Fruit fly (Drosophila melanogaster) whole organism, embryonic: ENCODE results near the gene CG8173.

Source experiments
- ATbp ChIP-seq: fragments of 200-800 bp; sonication (Bioruptor generic); optimal IDR thresholded peaks from 2 replicates; lab custom pipeline; 2017; ENCODE audit warnings: missing biosample characterization, mild to moderate bottlenecking, missing genetic modification characterization, missing genetic modification reagents
- Atf-2 ChIP-seq: fragments of 200-800 bp; sonication (Bioruptor generic); optimal IDR thresholded peaks from 2 replicates; lab custom pipeline; 2016; ENCODE audit warnings: missing biosample characterization, missing genetic modification characterization
- Atf3 ChIP-seq: fragments of 200-800 bp; sonication (Bioruptor generic); optimal IDR thresholded peaks from 3 replicates; lab custom pipeline; 2016; ENCODE audit warnings: missing biosample characterization, missing genetic modification characterization
- CG10654 ChIP-seq: fragments of 200-800 bp; sonication (Bioruptor generic); optimal IDR thresholded peaks from 2 replicates; lab custom pipeline; 2016; ENCODE audit warnings: missing biosample characterization, missing genetic modification characterization
- CG11504 ChIP-seq: fragments of 200-800 bp; sonication (Bioruptor generic); optimal IDR thresholded peaks from 3 replicates; lab custom pipeline; 2019; ENCODE audit warnings: missing biosample characterization, mild to moderate bottlenecking, missing genetic modification characterization, moderate library complexity
- CG12236 ChIP-seq: fragments of 200-800 bp; sonication (Bioruptor generic); optimal IDR thresholded peaks from 2 replicates; lab custom pipeline; 2016; ENCODE audit warnings: missing biosample characterization, missing genetic modification characterization
- CG12391 ChIP-seq: fragments of 200-800 bp; sonication (Bioruptor generic); optimal IDR thresholded peaks from 3 replicates; lab custom pipeline; 2018; ENCODE audit warnings: missing biosample characterization, mild to moderate bottlenecking, missing genetic modification characterization, moderate library complexity
- CG13424 ChIP-seq: fragments of 200-800 bp; sonication (Bioruptor generic); optimal IDR thresholded peaks from 2 replicates; lab custom pipeline; 2019; ENCODE audit warnings: missing biosample characterization, mild to moderate bottlenecking, missing genetic modification characterization, moderate library complexity
- CG13624 ChIP-seq: fragments of 200-800 bp; sonication (Bioruptor generic); optimal IDR thresholded peaks from 2 replicates; lab custom pipeline; 2016; ENCODE audit warnings: missing biosample characterization, missing genetic modification characterization
- CG17612 ChIP-seq: fragments of 200-800 bp; sonication (Bioruptor generic); IDR thresholded peaks from 2 replicates; pipeline ENCODE4 v1.3.6; 2022; ENCODE audit warnings: missing biosample characterization, missing genetic modification characterization
- CG2712 ChIP-seq: fragments of 200-800 bp; optimal IDR thresholded peaks from 3 replicates; lab custom pipeline; 2019; ENCODE audit warnings: missing biosample characterization, mild to moderate bottlenecking, missing genetic modification characterization, moderate library complexity
- CG34422 ChIP-seq: fragments of 200-800 bp; sonication (Bioruptor generic); IDR thresholded peaks from 3 replicates; pipeline ENCODE4 v1.3.6; 2022; ENCODE audit warnings: missing biosample characterization, missing genetic modification characterization
- CG6854 ChIP-seq: fragments of 200-800 bp; sonication (Bioruptor generic); optimal IDR thresholded peaks from 3 replicates; lab custom pipeline; 2017; ENCODE audit warnings: missing biosample characterization, mild to moderate bottlenecking, missing genetic modification characterization
- CG7556 ChIP-seq: fragments of 200-800 bp; sonication (Bioruptor generic); optimal IDR thresholded peaks from 2 replicates; lab custom pipeline; 2017; ENCODE audit warnings: missing biosample characterization, mild to moderate bottlenecking, missing genetic modification characterization
- CG8765 ChIP-seq: fragments of 200-800 bp; sonication (Bioruptor generic); IDR thresholded peaks from 2 replicates; pipeline ENCODE4 v1.3.6; 2022; ENCODE audit warnings: missing biosample characterization, missing genetic modification characterization
- CG9817 ChIP-seq: fragments of 200-800 bp; sonication (Bioruptor generic); optimal IDR thresholded peaks from 2 replicates; lab custom pipeline; 2018; ENCODE audit warnings: missing biosample characterization, mild to moderate bottlenecking, missing genetic modification characterization, moderate library complexity
- CkIIα-i1 ChIP-seq: fragments of 200-800 bp; sonication (Bioruptor generic); IDR thresholded peaks from 2 replicates; pipeline ENCODE4 v1.3.6; 2022; ENCODE audit warnings: missing biosample characterization, missing genetic modification characterization
- D19B ChIP-seq: fragments of 200-800 bp; sonication (Bioruptor generic); optimal IDR thresholded peaks from 2 replicates; lab custom pipeline; 2017; ENCODE audit warnings: missing biosample characterization, mild to moderate bottlenecking, missing genetic modification characterization
- Dfd ChIP-seq, 2 experiments: fragments of >200 bp; optimal IDR thresholded peaks; 2 replicates each; lab custom pipeline; 2017; ENCODE audit warnings: missing biosample characterization in 2 of 2, missing genetic modification characterization in 2 of 2
- Dip3 ChIP-seq: fragments of 200-800 bp; sonication (Bioruptor generic); optimal IDR thresholded peaks from 3 replicates; lab custom pipeline; 2016; ENCODE audit warnings: missing biosample characterization, missing genetic modification characterization
- Drgx ChIP-seq: fragments of 200-800 bp; sonication (Bioruptor generic); IDR thresholded peaks from 2 replicates; pipeline ENCODE4 v1.3.6; 2022; ENCODE audit warnings: missing biosample characterization, missing genetic modification characterization
- Eip74EF ChIP-seq, 2 experiments: fragments of 200-800 bp in 1 of 2; fragments of >200 bp in 1 of 2; sonication (Bioruptor generic) in 1 of 2; optimal IDR thresholded peaks; 2 replicates each; lab custom pipeline; 2017 to 2019; ENCODE audit warnings: missing biosample characterization in 2 of 2, missing genetic modification characterization in 2 of 2, mild to moderate bottlenecking in 1 of 2, moderate library complexity in 1 of 2
- Gsc ChIP-seq: fragments of 200-800 bp; sonication (Bioruptor generic); IDR thresholded peaks from 2 replicates; pipeline ENCODE4 v1.3.6; 2022; ENCODE audit warnings: missing biosample characterization, missing genetic modification characterization
- Jarid2 ChIP-seq: fragments of 200-800 bp; sonication (Bioruptor generic); optimal IDR thresholded peaks from 3 replicates; lab custom pipeline; 2017; ENCODE audit warnings: mild to moderate bottlenecking, missing biosample characterization, missing genetic modification reagents, missing genetic modification characterization
- Mad ChIP-seq: fragments of 200-800 bp; sonication (Bioruptor generic); optimal IDR thresholded peaks from 2 replicates; lab custom pipeline; 2016; ENCODE audit warnings: missing biosample characterization, missing genetic modification characterization
- Med ChIP-seq: fragments of 200-800 bp; sonication (Bioruptor generic); peaks from one replicate; lab custom pipeline; 2016; ENCODE audit warnings: missing biosample characterization, missing genetic modification characterization, mild to moderate bottlenecking, inconsistent platforms, moderate library complexity
- PHDP ChIP-seq: fragments of 200-800 bp; sonication (Bioruptor generic); optimal IDR thresholded peaks from 3 replicates; lab custom pipeline; 2018; ENCODE audit warnings: missing biosample characterization, mild to moderate bottlenecking, missing genetic modification characterization, moderate library complexity
- Rfx ChIP-seq: fragments of 200-800 bp; sonication (Bioruptor generic); IDR thresholded peaks from 2 replicates; pipeline ENCODE4 v1.3.6; 2022; ENCODE audit warnings: missing biosample characterization, missing genetic modification characterization
- Sin3A ChIP-seq: fragments of >200 bp; optimal IDR thresholded peaks from 2 replicates; lab custom pipeline; 2018
- Sox102F ChIP-seq: fragments of 200-800 bp; sonication (Bioruptor generic); optimal IDR thresholded peaks from 2 replicates; lab custom pipeline; 2018; ENCODE audit warnings: missing biosample characterization, mild to moderate bottlenecking, missing genetic modification characterization, moderate library complexity
- Taf1 ChIP-seq: fragments of 200-800 bp; sonication (Bioruptor generic); IDR thresholded peaks from 2 replicates; pipeline ENCODE4 v1.3.6; 2022; ENCODE audit warnings: missing biosample characterization, missing genetic modification characterization
- al ChIP-seq: fragments of 200-800 bp; sonication (Bioruptor generic); IDR thresholded peaks from 2 replicates; pipeline ENCODE4 v1.3.6; 2022; ENCODE audit warnings: missing biosample characterization, missing genetic modification characterization
- bcd ChIP-seq: fragments of 200-800 bp; sonication (Bioruptor generic); optimal IDR thresholded peaks from 2 replicates; lab custom pipeline; 2017; ENCODE audit warnings: missing biosample characterization, mild to moderate bottlenecking, missing genetic modification characterization
- crol ChIP-seq: fragments of 200-800 bp; sonication (Bioruptor generic); IDR thresholded peaks from 2 replicates; pipeline ENCODE4 v1.3.6; 2022; ENCODE audit warnings: missing biosample characterization, missing genetic modification characterization
- dmrt99B ChIP-seq: fragments of 200-800 bp; sonication (Bioruptor generic); optimal IDR thresholded peaks from 2 replicates; lab custom pipeline; 2018; ENCODE audit warnings: missing biosample characterization, mild to moderate bottlenecking, missing genetic modification characterization, moderate library complexity
- emc ChIP-seq: fragments of 200-800 bp; sonication (Bioruptor generic); optimal IDR thresholded peaks from 2 replicates; lab custom pipeline; 2016; ENCODE audit warnings: missing biosample characterization, missing genetic modification characterization
- eve ChIP-seq, 2 experiments: fragments of >200 bp; optimal IDR thresholded peaks; 2 replicates each; lab custom pipeline; 2017; ENCODE audit warnings: missing biosample characterization in 2 of 2, missing genetic modification characterization in 2 of 2
- gem ChIP-seq: fragments of 200-800 bp; sonication (Bioruptor generic); optimal IDR thresholded peaks from 2 replicates; lab custom pipeline; 2019; ENCODE audit warnings: missing biosample characterization, mild to moderate bottlenecking, missing genetic modification characterization, moderate library complexity
- insv ChIP-seq, 2 experiments: fragments of 200-800 bp; sonication (Bioruptor generic); optimal IDR thresholded peaks; 3 replicates each; lab custom pipeline; 2016 to 2018; ENCODE audit warnings: missing biosample characterization in 2 of 2, missing genetic modification characterization in 2 of 2
- jigr1 ChIP-seq: fragments of 200-800 bp; sonication (Bioruptor generic); IDR thresholded peaks from 3 replicates; pipeline ENCODE4 v1.3.6; 2022; ENCODE audit warnings: missing biosample characterization, missing genetic modification characterization
- kni ChIP-seq: fragments of 200-800 bp; sonication (Bioruptor generic); optimal IDR thresholded peaks from 3 replicates; lab custom pipeline; 2017; ENCODE audit warnings: mild to moderate bottlenecking, missing biosample characterization, missing genetic modification reagents, missing genetic modification characterization
- oc ChIP-seq: fragments of 200-800 bp; sonication (Bioruptor generic); optimal IDR thresholded peaks from 2 replicates; lab custom pipeline; 2018; ENCODE audit warnings: missing biosample characterization, mild to moderate bottlenecking, missing genetic modification characterization, moderate library complexity
- phol ChIP-seq: fragments of 200-800 bp; sonication (Bioruptor generic); optimal IDR thresholded peaks from 3 replicates; lab custom pipeline; 2018; ENCODE audit warnings: missing biosample characterization, mild to moderate bottlenecking, missing genetic modification characterization, moderate library complexity
- pita ChIP-seq: fragments of 200-800 bp; sonication (Bioruptor generic); optimal IDR thresholded peaks from 2 replicates; lab custom pipeline; 2017; ENCODE audit warnings: missing biosample characterization, mild to moderate bottlenecking, missing genetic modification characterization
- pzg ChIP-seq: fragments of 200-800 bp; sonication (Bioruptor generic); optimal IDR thresholded peaks from 3 replicates; lab custom pipeline; 2018; ENCODE audit warnings: missing biosample characterization, mild to moderate bottlenecking, missing genetic modification characterization, moderate library complexity
- ranshi ChIP-seq: fragments of 200-800 bp; sonication (Bioruptor generic); IDR thresholded peaks from 2 replicates; pipeline ENCODE4 v1.3.6; 2022; ENCODE audit warnings: missing biosample characterization, missing genetic modification characterization
- sens ChIP-seq: fragments of 200-800 bp; sonication (Bioruptor generic); peaks from one replicate; lab custom pipeline; 2016; ENCODE audit warnings: missing biosample characterization, missing genetic modification characterization
- sisA ChIP-seq: fragments of 200-800 bp; sonication (Bioruptor generic); IDR thresholded peaks from 2 replicates; pipeline ENCODE4 v1.3.6; 2022; ENCODE audit warnings: missing biosample characterization, missing genetic modification characterization
- vnd ChIP-seq: fragments of 200-800 bp; sonication (Bioruptor generic); IDR thresholded peaks from 3 replicates; pipeline ENCODE4 v1.3.6; 2022; ENCODE audit warnings: missing biosample characterization, missing genetic modification characterization; ENCODE audit not compliant: partially characterized antibody

CG8173 gene

DNA sequence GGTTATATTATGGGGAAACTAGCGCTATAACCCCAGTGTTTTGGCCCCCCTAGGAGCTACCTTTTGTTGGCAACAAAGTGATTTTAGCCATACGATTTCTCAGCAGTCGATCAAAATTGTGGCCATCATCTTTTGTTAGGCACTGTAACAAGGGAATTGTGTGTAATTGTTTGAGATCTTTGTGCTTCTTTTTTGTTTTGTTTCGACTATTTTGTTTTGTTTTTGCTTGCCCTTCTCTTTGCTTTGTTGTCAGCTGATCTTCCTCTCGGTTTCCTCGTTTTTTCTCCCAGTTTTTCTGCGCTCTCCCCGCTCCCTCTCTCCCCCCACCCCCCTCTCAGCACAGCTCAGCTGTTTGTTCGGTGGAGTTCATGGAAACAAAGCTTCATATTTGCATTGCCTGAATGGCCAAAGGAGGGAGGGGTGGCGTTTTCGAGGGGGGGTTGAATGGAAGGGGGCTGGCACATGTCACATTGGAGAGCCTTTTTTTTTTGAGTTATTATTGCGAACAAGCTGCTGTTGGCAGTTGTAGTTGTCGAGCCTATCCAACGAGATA is 16.6 kb upstream of the CG8173 start (continued):
- TF ChIP-seq Dip3 (GFP tag; lab: Kevin White, UChicago) (no peak), pzg (GFP tag; lab: Kevin White, UChicago) (no peak), sisA (no peak), crol (peak; percentile 89), CG8765 (GFP tag; lab: Robert Waterston, UW) (no peak), bcd (no peak), Taf1 (GFP tag; lab: Robert Waterston, UW) (no peak), Atf-2 (GFP tag; lab: Kevin White, UChicago) (no peak), Mad (GFP tag; lab: Kevin White, UChicago) (no peak), CG10654 (no peak), CG9817 (no peak), Gsc (GFP tag; lab: Robert Waterston, UW) (no peak), CG7556 (no peak)
- TF ChIP-seq, all 482 proteins: peak for 8

dm6 chrX:17724288-17724914 is 14.9 kb upstream of the CG8173 start:
- TF ChIP-seq CG11504 (tag; lab: Kevin White, UChicago): peak; percentile 1
- peak; percentile 8 for TF ChIP-seq kni (GFP tag; lab: Kevin White, UChicago)
- TF ChIP-seq CG2712: peak; percentile 5
- peak; percentile 3 for TF ChIP-seq Sox102F (GFP tag; lab: Kevin White, UChicago)
- peak; percentile 50 for TF ChIP-seq Drgx (GFP tag; lab: Robert Waterston, UW)
- TF ChIP-seq insv (GFP tag; optimal IDR thresholded peaks at IDR 0.05; lab: Kevin White, UChicago): no peak
- TF ChIP-seq gem (tag; lab: Kevin White, UChicago): peak; percentile 33
- TF ChIP-seq ranshi (GFP tag; lab: Robert Waterston, UW): no peak
- TF ChIP-seq oc: peak; percentile 67
- peak; percentile 22 for TF ChIP-seq Med
- TF ChIP-seq dmrt99B (tag; lab: Kevin White, UChicago): peak; percentile 11
- peak; percentile 54 for TF ChIP-seq sens (GFP tag; lab: Kevin White, UChicago)
- no peak for TF ChIP-seq D19B
- TF ChIP-seq crol: peak; percentile 51
- TF ChIP-seq phol: peak; percentile 1

- TF ChIP-seq PHDP (tag; lab: Kevin White, UChicago) (peak; percentile 1), Rfx (GFP tag; lab: Robert Waterston, UW) (0 out of 2 replicates have a peak, but pooled peaks have one; percentile 21), sens (GFP tag; lab: Kevin White, UChicago) (peak; percentile 77), CG12236 (GFP tag; lab: Kevin White, UChicago) (no peak), CG34422 (GFP tag; lab: Robert Waterston, UW) (no peak), CG13424 (tag; lab: Kevin White, UChicago) (no peak), CG17612 (no peak), ATbp (GFP tag; lab: Kevin White, UChicago) (no peak), vnd (no peak), Eip74EF (GFP tag; optimal IDR thresholded peaks at IDR 0.05; lab: Kevin White, UChicago) (peak in 1 of 2 experiments; percentile 21), pita (GFP tag; lab: Kevin White, UChicago) (no peak), CG6854 (GFP tag; lab: Kevin White, UChicago) (no peak), jigr1 (GFP tag; lab: Robert Waterston, UW) (no peak), al (no peak), emc (no peak), Atf3 (no peak), Sin3A (lab: Kevin White, UChicago) (no peak), CkIIα-i1 (GFP tag; lab: Robert Waterston, UW) (no peak), Dfd (GFP tag; optimal IDR thresholded peaks at IDR 0.05; lab: Kevin White, UChicago) (no peak), eve (GFP tag; optimal IDR thresholded peaks at IDR 0.05; lab: Kevin White, UChicago) (no peak), Jarid2 (GFP tag; lab: Kevin White, UChicago) (peak; percentile 73), CG13624 (GFP tag; lab: Kevin White, UChicago) (peak; percentile 11), CG12391 (tag; lab: Kevin White, UChicago) (no peak)
Measured at dm6 chrX:17722912-17723311, 13.5 kb upstream of the CG8173 start.
